Worm (Caenorhabditis elegans) whole organism, mixed stage, embryonic: ENCODE data around the gene exc-5.

Experiments
- M03D4.4 ChIP-seq: sonication (generic microtip); optimal IDR thresholded peaks from 2 replicates; lab custom pipeline; 2017; ENCODE audit warnings: mild to moderate bottlenecking, missing genetic modification characterization, missing compliant biosample characterization
- bed-3 ChIP-seq: fragments of 200-800 bp; sonication (Bioruptor generic); optimal IDR thresholded peaks from 3 replicates; lab custom pipeline; 2018; ENCODE audit warnings: mild to moderate bottlenecking, missing genetic modification characterization, moderate library complexity, missing compliant biosample characterization
- blmp-1 ChIP-seq: fragments of 150-350 bp; optimal IDR thresholded peaks from 2 replicates; lab custom pipeline; 2014; ENCODE audit warnings: missing biosample characterization, missing genetic modification characterization
- ceh-43 ChIP-seq: fragments of 200-800 bp; sonication (Bioruptor generic); optimal IDR thresholded peaks from 2 replicates; lab custom pipeline; 2018; ENCODE audit warnings: mild to moderate bottlenecking, missing genetic modification characterization, moderate library complexity, missing compliant biosample characterization
- ceh-83 ChIP-seq: fragments of 200-800 bp; sonication (Bioruptor generic); optimal IDR thresholded peaks from 2 replicates; lab custom pipeline; 2018; ENCODE audit warnings: mild to moderate bottlenecking, missing genetic modification characterization, missing compliant biosample characterization
- ces-1 ChIP-seq: fragments of 150-350 bp; optimal IDR thresholded peaks from 2 replicates; lab custom pipeline; 2014; ENCODE audit warnings: missing biosample characterization, missing genetic modification reagents, missing genetic modification characterization
- cnd-1 ChIP-seq: fragments of 200-800 bp; sonication (Bioruptor generic); optimal IDR thresholded peaks from 2 replicates; lab custom pipeline; 2018; ENCODE audit warnings: mild to moderate bottlenecking, missing genetic modification characterization, missing compliant biosample characterization
- drap-1 ChIP-seq: fragments of 200-800 bp; sonication (Bioruptor generic); optimal IDR thresholded peaks from 3 replicates; lab custom pipeline; 2018; ENCODE audit warnings: mild to moderate bottlenecking, missing genetic modification characterization, missing compliant biosample characterization
- elt-1 ChIP-seq: sonication (generic microtip); optimal IDR thresholded peaks from 2 replicates; lab custom pipeline; 2017; ENCODE audit warnings: missing genetic modification characterization, mild to moderate bottlenecking, missing compliant biosample characterization, antibody characterized with exemption, moderate library complexity, borderline replicate concordance; ENCODE audit not compliant: insufficient read depth
- flh-1 ChIP-seq: fragments of 200-800 bp; sonication (Bioruptor generic); optimal IDR thresholded peaks from 2 replicates; lab custom pipeline; 2018; ENCODE audit warnings: mild to moderate bottlenecking, missing genetic modification characterization, moderate library complexity, missing compliant biosample characterization
- ham-2 ChIP-seq: fragments of 200-800 bp; sonication (Bioruptor generic); optimal IDR thresholded peaks from 2 replicates; lab custom pipeline; 2018; ENCODE audit warnings: mild to moderate bottlenecking, missing genetic modification characterization, missing compliant biosample characterization
- hlh-1 ChIP-seq: fragments of 150-350 bp; optimal IDR thresholded peaks from 2 replicates; lab custom pipeline; 2014; ENCODE audit warnings: missing biosample characterization, missing genetic modification reagents, missing genetic modification characterization
- lin-13 ChIP-seq: fragments of 150-350 bp; optimal IDR thresholded peaks from 2 replicates; lab custom pipeline; 2014; ENCODE audit warnings: missing biosample characterization, missing genetic modification characterization
- lin-32 ChIP-seq: fragments of 200-800 bp; sonication (Bioruptor generic); optimal IDR thresholded peaks from 2 replicates; lab custom pipeline; 2018; ENCODE audit warnings: mild to moderate bottlenecking, missing genetic modification characterization, missing compliant biosample characterization
- mab-5 ChIP-seq: fragments of 150-350 bp; optimal IDR thresholded peaks from 2 replicates; lab custom pipeline; 2014; ENCODE audit warnings: missing biosample characterization, missing genetic modification characterization
- mep-1 ChIP-seq: fragments of 150-350 bp; optimal IDR thresholded peaks from 2 replicates; lab custom pipeline; 2017; ENCODE audit warnings: missing biosample characterization, missing genetic modification reagents, missing genetic modification characterization, inconsistent platforms
- nhr-12 ChIP-seq: fragments of 150-350 bp; optimal IDR thresholded peaks from 2 replicates; lab custom pipeline; 2014; ENCODE audit warnings: missing biosample characterization, missing genetic modification characterization
- nhr-2 ChIP-seq: fragments of 150-350 bp; optimal IDR thresholded peaks from 2 replicates; lab custom pipeline; 2014; ENCODE audit warnings: missing biosample characterization, missing genetic modification characterization
- nhr-237 ChIP-seq: fragments of 150-350 bp; optimal IDR thresholded peaks from 2 replicates; lab custom pipeline; 2014; ENCODE audit warnings: missing biosample characterization, missing genetic modification characterization
- nhr-28 ChIP-seq: fragments of 150-350 bp; optimal IDR thresholded peaks from 2 replicates; lab custom pipeline; 2014; ENCODE audit warnings: missing biosample characterization, missing genetic modification characterization
- nhr-76 ChIP-seq: sonication (generic microtip); optimal IDR thresholded peaks from 2 replicates; lab custom pipeline; 2017; ENCODE audit warnings: missing biosample characterization, missing genetic modification characterization
- sptf-1 ChIP-seq: sonication (generic microtip); optimal IDR thresholded peaks from 2 replicates; lab custom pipeline; 2017; ENCODE audit warnings: mild to moderate bottlenecking, missing genetic modification characterization, moderate library complexity, missing compliant biosample characterization
- tbx-8 ChIP-seq: fragments of 200-800 bp; sonication (Bioruptor generic); optimal IDR thresholded peaks from 2 replicates; lab custom pipeline; 2018; ENCODE audit warnings: mild to moderate bottlenecking, missing genetic modification characterization, moderate library complexity, missing compliant biosample characterization
- unc-120 ChIP-seq: sonication (generic microtip); optimal IDR thresholded peaks from 2 replicates; lab custom pipeline; 2017; ENCODE audit warnings: missing genetic modification characterization, missing compliant biosample characterization; ENCODE audit not compliant: poor library complexity, severe bottlenecking
- unc-39 ChIP-seq: fragments of 150-350 bp; optimal IDR thresholded peaks from 2 replicates; lab custom pipeline; 2014; ENCODE audit warnings: missing biosample characterization, missing genetic modification characterization
- unc-62 ChIP-seq: fragments of 150-350 bp; optimal IDR thresholded peaks from 2 replicates; lab custom pipeline; 2014; ENCODE audit warnings: missing biosample characterization, missing genetic modification reagents, missing genetic modification characterization
- ztf-11 ChIP-seq: fragments of 150-350 bp; optimal IDR thresholded peaks from 2 replicates; lab custom pipeline; 2014; ENCODE audit warnings: missing biosample characterization, missing genetic modification characterization

Gene exc-5

DNA sequence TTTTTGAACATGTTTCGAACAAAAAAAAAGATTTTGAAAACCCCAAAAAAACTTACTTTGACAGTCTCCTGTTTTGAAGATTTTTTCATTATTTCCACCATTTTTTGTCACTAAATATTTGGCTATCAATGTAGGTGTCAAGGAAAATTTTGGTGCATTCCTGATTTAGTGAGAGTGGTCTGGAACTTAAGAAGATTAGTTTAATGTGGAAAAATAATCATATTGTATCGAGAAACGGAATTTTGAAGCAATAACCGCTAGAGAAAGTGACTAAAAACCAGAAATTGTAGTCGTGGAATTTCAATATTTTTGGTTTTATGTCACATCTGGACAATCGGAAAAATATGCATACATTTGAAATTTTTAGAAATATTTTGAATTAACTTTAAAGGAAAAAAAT is 51.6 kb downstream of the exc-5 start, which contains the start of the genes F20C5.11 and klp-11:
TSS of gene F20C5.11 (minus strand) at position 101 of the 400 bp plus-strand sequence.
TSS of gene klp-11 (minus strand) at position 171 of the 400 bp plus-strand sequence.
- TF ChIP-seq nhr-76 (tag; lab: Kevin White, UChicago) = no peak
- no peak for TF ChIP-seq ces-1 (GFP tag; lab: Kevin White, UChicago)
- TF ChIP-seq mab-5 = no peak
- TF ChIP-seq hlh-1 (tag; lab: Kevin White, UChicago) = no peak
- TF ChIP-seq elt-1 (tag; lab: Kevin White, UChicago) = no peak

DNA sequence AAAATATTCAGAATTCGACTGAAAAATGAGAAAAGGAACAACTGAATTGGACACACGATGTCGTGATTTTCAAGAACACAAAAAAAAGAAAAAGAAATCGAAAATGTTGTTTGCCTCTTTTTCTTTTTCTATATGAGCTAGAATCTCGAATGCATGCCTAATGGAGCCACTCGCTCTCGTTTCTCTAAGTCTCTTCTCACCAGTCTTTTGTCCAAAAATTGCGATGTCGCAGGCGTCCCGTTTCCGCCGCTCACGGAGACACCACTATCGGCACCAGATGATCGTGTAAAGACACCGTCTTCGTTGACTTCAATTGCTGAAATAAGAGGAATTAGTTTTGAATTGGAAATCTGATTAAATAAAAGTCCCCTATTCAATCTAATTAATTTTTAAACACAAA is 54.9 kb downstream of the exc-5 start:
- TF ChIP-seq unc-120 (tag; lab: Kevin White, UChicago) (no peak), unc-62 (GFP tag; lab: Kevin White, UChicago) (no peak), ces-1 (GFP tag; lab: Kevin White, UChicago) (peak; percentile 28)

DNA sequence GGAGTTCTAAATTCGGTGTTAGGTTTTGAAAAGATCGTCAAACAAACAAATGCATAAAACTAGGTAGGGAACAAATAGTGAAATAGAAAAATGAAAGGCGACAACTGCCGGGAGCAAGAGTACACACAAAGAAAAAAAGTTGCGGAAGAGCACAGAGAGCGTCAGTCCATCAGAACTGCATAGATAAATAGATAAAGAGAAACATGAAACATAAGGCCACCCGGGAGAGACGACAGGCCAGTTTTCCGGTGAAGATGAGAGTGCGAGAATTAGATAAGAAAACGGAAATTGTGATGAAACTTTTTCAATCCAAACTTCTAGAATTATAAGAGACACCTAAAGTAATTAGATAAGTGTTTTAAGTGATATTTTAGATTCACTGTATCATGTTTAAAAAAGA is 55.7 kb downstream of the exc-5 start:
- TF ChIP-seq hlh-1 (tag; lab: Kevin White, UChicago) (peak; percentile 55), ces-1 (GFP tag; lab: Kevin White, UChicago) (peak; percentile 2), lin-13 (tag; lab: Kevin White, UChicago) (no peak), nhr-28 (no peak), unc-120 (tag; lab: Kevin White, UChicago) (peak; percentile 54), elt-1 (tag; lab: Kevin White, UChicago) (no peak), M03D4.4 (tag; lab: Kevin White, UChicago) (no peak), tbx-8 (no peak), flh-1 (GFP tag; lab: Kevin White, UChicago) (no peak)

DNA sequence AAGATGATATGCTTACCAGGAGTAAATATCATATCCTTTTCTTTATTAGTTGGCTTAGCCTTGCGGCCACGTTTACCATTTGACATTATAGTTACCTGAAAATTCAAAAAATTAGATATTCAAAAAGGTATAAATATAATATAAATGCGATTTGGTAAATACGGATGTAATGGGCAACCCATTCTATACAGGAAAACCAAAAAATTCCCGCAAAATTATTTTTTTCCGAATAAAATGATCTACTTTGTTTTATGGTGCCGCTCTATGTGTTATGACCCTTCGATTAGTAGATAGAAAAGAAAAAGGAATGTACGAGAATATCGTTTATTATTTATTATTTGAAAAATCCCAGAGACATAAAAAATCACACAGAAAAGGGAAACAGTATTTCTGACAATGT is 58.7 kb downstream of the exc-5 start, which contains the start of gene elli-1:
TSS of gene elli-1 (minus strand) at position 101 of the 400 bp plus-strand sequence.
- TF ChIP-seq lin-32 (GFP tag; lab: Kevin White, UChicago) = no peak
- TF ChIP-seq ceh-83 (GFP tag; lab: Kevin White, UChicago) = no peak
- TF ChIP-seq unc-39 (tag; lab: Kevin White, UChicago) = no peak
- TF ChIP-seq cnd-1 = no peak
- TF ChIP-seq nhr-12 (tag; lab: Kevin White, UChicago) = no peak
- TF ChIP-seq mab-5 = no peak
- TF ChIP-seq blmp-1 = no peak
- TF ChIP-seq mep-1 (tag; lab: Kevin White, UChicago) = no peak
- TF ChIP-seq elt-1 (tag; lab: Kevin White, UChicago) = no peak
- TF ChIP-seq nhr-2 (tag; lab: Kevin White, UChicago) = no peak
- TF ChIP-seq ceh-43 (GFP tag; lab: Kevin White, UChicago) = no peak
- TF ChIP-seq drap-1 (GFP tag; lab: Kevin White, UChicago) = no peak
- no peak for TF ChIP-seq nhr-76 (tag; lab: Kevin White, UChicago)
- TF ChIP-seq lin-13 (tag; lab: Kevin White, UChicago) = no peak
- no peak for TF ChIP-seq ztf-11 (tag; lab: Kevin White, UChicago)

DNA sequence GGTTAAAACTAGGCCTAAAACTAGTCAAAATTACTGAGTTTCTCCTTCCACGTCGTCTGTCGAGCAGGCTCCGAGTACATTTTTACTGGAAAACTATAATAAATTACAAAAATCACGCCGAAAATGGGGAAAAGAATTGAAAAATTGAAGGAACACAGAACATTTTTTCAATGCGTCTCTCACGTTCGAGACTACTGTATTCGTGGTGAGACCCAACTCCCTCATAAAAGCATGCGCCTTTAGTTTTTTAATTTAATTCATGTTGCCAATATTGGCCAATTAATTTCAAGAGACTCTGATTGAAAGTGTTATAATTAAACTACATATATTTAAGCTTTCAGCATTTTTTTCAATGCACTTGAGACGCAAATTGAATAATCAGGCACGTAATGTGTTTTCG is 59.3 kb downstream of the exc-5 start:
- TF ChIP-seq ceh-83 (GFP tag; lab: Kevin White, UChicago) (peak; percentile 10), ham-2 (GFP tag; lab: Kevin White, UChicago) (no peak), mep-1 (tag; lab: Kevin White, UChicago) (no peak)

DNA sequence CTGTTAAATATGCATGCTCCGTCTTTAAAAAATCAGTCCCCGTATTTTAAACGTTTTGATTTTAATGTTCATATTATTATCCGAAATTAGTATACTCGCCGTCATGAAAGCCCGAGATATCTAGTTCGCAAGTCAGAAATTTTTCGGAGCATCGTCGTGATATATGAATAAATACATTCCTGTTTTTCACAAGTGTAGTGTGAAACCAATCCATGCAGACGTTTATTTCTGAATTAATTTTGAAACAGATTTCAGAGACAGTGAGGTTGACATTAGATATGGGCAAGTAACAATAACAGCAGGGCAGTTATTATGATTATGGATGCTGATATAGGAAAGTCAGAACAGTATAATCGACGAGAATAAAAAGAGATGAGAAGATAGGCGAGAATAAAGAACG is 61.0 kb downstream of the exc-5 start:
- TF ChIP-seq mep-1 (tag; lab: Kevin White, UChicago) (no peak), sptf-1 (tag; lab: Kevin White, UChicago) (no peak), bed-3 (GFP tag; lab: Kevin White, UChicago) (no peak), nhr-76 (tag; lab: Kevin White, UChicago) (no peak), nhr-237 (tag; lab: Kevin White, UChicago) (no peak)
